Fruit fly (Drosophila melanogaster): ENCODE data around the gene CG32642.

- TF ChIP-seq CG5204 (GFP tag; optimal IDR thresholded peaks at IDR 0.05) (no peak), CG1620 (GFP tag; optimal IDR thresholded peaks at IDR 0.05) (no peak), CG7101 (tag; optimal IDR thresholded peaks at IDR 0.05) (peak; percentile 44), Hr96 (GFP tag; optimal IDR thresholded peaks at IDR 0.05) (no peak), ovo (GFP tag; optimal IDR thresholded peaks at IDR 0.05) (no peak), CG7045 (GFP tag; optimal IDR thresholded peaks at IDR 0.05) (no peak), toe (GFP tag; optimal IDR thresholded peaks at IDR 0.05) (no peak), kay (GFP tag; ENCODE audit: borderline replicate concordance) (peak; percentile 35), CG33017 (tag; optimal IDR thresholded peaks at IDR 0.05) (peak; percentile 14), bab1 (GFP tag; optimal IDR thresholded peaks at IDR 0.05) (no peak), cnc (optimal IDR thresholded peaks at IDR 0.05) (no peak), CG11617 (GFP tag; optimal IDR thresholded peaks at IDR 0.05) (no peak), cic (GFP tag; optimal IDR thresholded peaks at IDR 0.05) (no peak)
Measured at dm6 chrX:12937825-12938520, 21.0 kb upstream of the CG32642 start.
